Worm (Caenorhabditis elegans) whole organism, L4/young adult: ENCODE measurements around the gene C10A4.3.

Experiments
- W03F9.2 ChIP-seq: fragments of 150-350 bp; optimal IDR thresholded peaks from 2 replicates; lab custom pipeline; 2014; ENCODE audit warnings: missing biosample characterization, missing genetic modification characterization
- dao-5 ChIP-seq: sonication (generic microtip); optimal IDR thresholded peaks from 2 replicates; lab custom pipeline; 2016; ENCODE audit warnings: missing genotype, missing genetic modification characterization, moderate library complexity, missing compliant biosample characterization
- him-1 ChIP-seq: sonication (generic microtip); optimal IDR thresholded peaks from 2 replicates; lab custom pipeline; 2016; ENCODE audit warnings: missing genotype, missing genetic modification reagents, missing genetic modification characterization, missing compliant biosample characterization

- TF ChIP-seq W03F9.2 (tag; lab: Kevin White, UChicago): no peak
- no peak for TF ChIP-seq him-1 (tag; lab: Kevin White, UChicago)
- no peak for TF ChIP-seq dao-5 (tag; lab: Kevin White, UChicago)
These were observed 50.5 kb downstream of the C10A4.3 start for ce11 chrX:7455960-7456359.
